Fruit fly (Drosophila melanogaster): ENCODE results near the gene CG14834.

Gene CG14834

dm6 chr3L:7356386-7357117 is 9.6 kb upstream of the CG14834 start, which contains the start of gene CTCF (continued):
- TF ChIP-seq Jarid2 (GFP tag; optimal IDR thresholded peaks at IDR 0.05): no peak
- TF ChIP-seq btn (GFP tag; optimal IDR thresholded peaks at IDR 0.05): no peak
- peak; percentile 41; the same call in 1 of the 3 replicates for TF ChIP-seq H15 (GFP tag; IDR thresholded peaks at IDR 0.05)
- TF ChIP-seq sens (GFP tag): peak; percentile 87
- TF ChIP-seq Dbx (GFP tag; IDR thresholded peaks at IDR 0.05): 0 out of 3 replicates have a peak, but pooled peaks have one; percentile 23
- no peak for TF ChIP-seq ERR (GFP tag; optimal IDR thresholded peaks at IDR 0.05)
- no peak for TF ChIP-seq luna (GFP tag; optimal IDR thresholded peaks at IDR 0.05)
- TF ChIP-seq CG2875 (GFP tag; optimal IDR thresholded peaks at IDR 0.05): peak; percentile 12
- TF ChIP-seq jumu (GFP tag; optimal IDR thresholded peaks at IDR 0.05): peak; percentile 54
- peak; percentile 24 for TF ChIP-seq gfzf (GFP tag; optimal IDR thresholded peaks at IDR 0.05)
- no peak for TF ChIP-seq CG17802 (tag; optimal IDR thresholded peaks at IDR 0.05)
- no peak for TF ChIP-seq wek (GFP tag; optimal IDR thresholded peaks at IDR 0.05)
- TF ChIP-seq phol (tag; optimal IDR thresholded peaks at IDR 0.05): peak; percentile 100
- peak; percentile 23 for TF ChIP-seq caup (GFP tag; optimal IDR thresholded peaks at IDR 0.05; ENCODE audit: severe bottlenecking)
- TF ChIP-seq CG7357 (GFP tag; IDR thresholded peaks at IDR 0.05): no peak
- no peak for TF ChIP-seq bigmax (GFP tag; optimal IDR thresholded peaks at IDR 0.05)
- TF ChIP-seq CG9932 (GFP tag; IDR thresholded peaks at IDR 0.05): peak; percentile 43
- no peak for TF ChIP-seq gsb (GFP tag; IDR thresholded peaks at IDR 0.05)
- TF ChIP-seq NFAT (GFP tag; IDR thresholded peaks at IDR 0.05): peak; percentile 66
- peak in 1 of 2 experiments; percentile 50 for TF ChIP-seq insv (GFP tag; optimal IDR thresholded peaks at IDR 0.05)
- TF ChIP-seq lola (GFP tag; optimal IDR thresholded peaks at IDR 0.05): peak in 1 of 3 experiments; percentile 16
- peak; percentile 32 for TF ChIP-seq Oli (tag; optimal IDR thresholded peaks at IDR 0.05)
- peak; percentile 62; the same call in 1 of the 3 replicates for TF ChIP-seq gce (GFP tag; IDR thresholded peaks at IDR 0.05)
- TF ChIP-seq CG10654 (GFP tag; optimal IDR thresholded peaks at IDR 0.05): no peak
- TF ChIP-seq da (GFP tag; optimal IDR thresholded peaks at IDR 0.05): peak; percentile 21
- peak; percentile 38 for TF ChIP-seq lbe (GFP tag; optimal IDR thresholded peaks at IDR 0.05)
- peak; percentile 76 for TF ChIP-seq CG33213 (GFP tag; optimal IDR thresholded peaks at IDR 0.05)
- peak; percentile 36 for TF ChIP-seq CG9876 (GFP tag; optimal IDR thresholded peaks at IDR 0.05)
- TF ChIP-seq Ptx1 (GFP tag; IDR thresholded peaks at IDR 0.05): peak; percentile 50
- TF ChIP-seq Aef1 (GFP tag; IDR thresholded peaks at IDR 0.05): no peak
- no peak for TF ChIP-seq CG2889 (GFP tag; IDR thresholded peaks at IDR 0.05)
- TF ChIP-seq shn (GFP tag; optimal IDR thresholded peaks at IDR 0.05): no peak
- TF ChIP-seq tgo (GFP tag; IDR thresholded peaks at IDR 0.05): peak; percentile 51
- 0 out of 3 replicates have a peak, but pooled peaks have one; percentile 48 for TF ChIP-seq Mrtf (GFP tag; IDR thresholded peaks at IDR 0.05)
- TF ChIP-seq Hr3 (GFP tag; optimal IDR thresholded peaks at IDR 0.05): peak; percentile 13
- peak; percentile 41 for TF ChIP-seq pnt (GFP tag; optimal IDR thresholded peaks at IDR 0.05)
- TF ChIP-seq CG10462 (GFP tag; optimal IDR thresholded peaks at IDR 0.05): no peak
- peak; percentile 3 for TF ChIP-seq Six4 (GFP tag; optimal IDR thresholded peaks at IDR 0.05)
- no peak for TF ChIP-seq Poxn (GFP tag; IDR thresholded peaks at IDR 0.05)
- no peak for TF ChIP-seq Neu2 (GFP tag; optimal IDR thresholded peaks at IDR 0.05; ENCODE audit: borderline replicate concordance)
- TF ChIP-seq Bgb (GFP tag; IDR thresholded peaks at IDR 0.05; ENCODE audit: partially characterized antibody): peak; percentile 73
- TF ChIP-seq dpn (GFP tag; optimal IDR thresholded peaks at IDR 0.05): peak; percentile 53 to 59
- TF ChIP-seq CG2116 (GFP tag; optimal IDR thresholded peaks at IDR 0.05): peak; percentile 73
- peak; percentile 24; the same call in 1 of the 2 replicates for TF ChIP-seq vvl (GFP tag; IDR thresholded peaks at IDR 0.05)
- TF ChIP-seq HLH54F (GFP tag; optimal IDR thresholded peaks at IDR 0.05): peak; percentile 20
- TF ChIP-seq nerfin-2 (GFP tag; IDR thresholded peaks at IDR 0.05; ENCODE audit: partially characterized antibody): peak; percentile 50; the same call in 1 of the 2 replicates
- no peak for TF ChIP-seq wdn (GFP tag; IDR thresholded peaks at IDR 0.05)
- peak; percentile 70; the same call in 2 of the 3 replicates for TF ChIP-seq mld (GFP tag; IDR thresholded peaks at IDR 0.05; ENCODE audit: partially characterized antibody)
- TF ChIP-seq D (optimal IDR thresholded peaks at IDR 0.05): peak; percentile 58
- peak; percentile 1 for TF ChIP-seq D (GFP tag; optimal IDR thresholded peaks at IDR 0.05)
